Worm (Caenorhabditis elegans): ENCODE results near the gene mrpl-36.
A peak's percentile ranks its signal among the peaks of the same experiment; 100 is the strongest.

The mrpl-36 gene

DNA sequence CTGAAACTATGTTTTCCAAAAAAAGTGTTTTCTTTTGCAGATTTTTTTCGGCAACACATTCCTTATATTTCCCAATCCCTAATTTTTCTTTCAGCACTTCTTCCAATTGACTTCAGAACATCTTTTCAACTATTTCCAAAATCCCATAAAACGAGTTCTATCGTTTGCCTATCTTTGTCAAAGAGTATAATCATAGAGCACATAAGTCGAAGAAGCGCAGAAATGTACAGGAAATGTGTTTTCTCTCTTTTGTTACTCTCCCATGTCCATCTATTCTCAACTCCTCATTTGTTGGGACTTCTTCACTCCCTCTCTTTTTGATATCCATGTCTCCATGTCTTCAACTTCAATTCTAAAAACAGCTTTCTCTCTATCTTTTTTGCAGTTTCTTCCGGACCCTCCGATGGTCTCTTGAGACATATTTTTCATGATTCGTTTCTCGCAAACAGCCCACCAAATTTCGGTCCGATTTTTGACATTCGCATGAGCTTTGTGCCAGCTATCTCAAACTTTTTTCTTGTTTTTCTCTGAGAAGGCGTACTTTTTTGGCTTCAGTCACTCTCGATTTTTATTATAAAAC lies 12.4 kb upstream of the mrpl-36 start, which contains the start of gene twk-48:
Gene twk-48, plus strand, starts transcription at position 530 of the 580 bp plus-strand sequence.
- TF ChIP-seq cnd-1 (tag; optimal IDR thresholded peaks at IDR 0.05), result no peak
- peak; percentile 62 for TF ChIP-seq ces-1 (GFP tag; optimal IDR thresholded peaks at IDR 0.05)

DNA sequence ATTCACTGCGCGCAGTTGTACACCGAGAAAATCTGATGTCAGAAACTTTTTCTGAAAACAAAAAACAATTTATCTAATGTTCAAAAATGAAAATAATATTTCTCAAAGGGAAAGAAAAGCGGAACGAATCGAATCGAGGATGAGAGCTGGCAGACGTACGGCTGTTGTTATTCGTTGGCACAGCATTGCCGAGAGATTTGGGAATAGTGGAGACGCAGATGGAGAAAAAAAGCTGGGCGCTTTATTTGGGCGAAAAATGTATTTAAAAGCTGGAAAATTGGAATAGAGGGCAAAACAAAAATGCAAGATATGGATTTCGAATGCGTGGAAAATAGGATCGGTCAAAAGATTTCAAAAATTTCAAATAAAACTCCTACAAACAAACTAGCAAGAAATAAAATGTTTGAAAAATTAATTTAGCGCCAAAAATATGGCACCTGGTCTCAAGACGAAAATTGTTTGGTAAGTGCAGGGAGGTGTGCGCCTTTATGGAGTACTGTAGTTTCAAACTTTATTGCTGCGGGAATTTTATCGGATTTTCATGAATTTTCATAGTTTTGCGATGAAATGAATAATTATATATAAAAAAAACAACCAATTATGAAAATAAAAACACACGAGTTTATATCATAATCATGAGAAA lies 11.3 kb upstream of the mrpl-36 start, which contains the start of gene gpdh-2:
Gene gpdh-2, minus strand, starts transcription at position 51 of the 643 bp plus-strand sequence.
- TF ChIP-seq hlh-1 (tag; optimal IDR thresholded peaks at IDR 0.05) (peak; percentile 48), mep-1 (tag; optimal IDR thresholded peaks at IDR 0.05) (no peak), unc-120 (tag; optimal IDR thresholded peaks at IDR 0.05; ENCODE audit: poor library complexity, severe bottlenecking) (peak; percentile 53), lsy-2 (tag; optimal IDR thresholded peaks at IDR 0.05) (no peak)

DNA sequence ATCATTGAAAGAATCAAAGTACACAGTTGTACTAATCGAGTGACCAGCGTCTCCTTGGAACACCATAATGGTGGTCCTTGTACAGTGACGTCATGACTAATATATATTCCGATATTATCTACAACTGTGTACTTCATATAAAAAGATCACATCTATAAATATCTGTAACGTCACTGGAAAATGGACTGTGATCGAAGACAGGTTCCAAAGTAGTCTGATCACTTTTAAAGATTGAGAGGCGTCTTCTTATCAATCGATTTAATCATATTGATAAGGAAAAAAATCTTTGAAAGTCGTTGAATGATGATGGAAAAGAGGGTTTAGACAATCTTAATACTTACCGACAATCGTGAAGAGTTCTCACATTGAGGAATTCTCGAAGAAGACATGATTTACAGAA lies 10.1 kb upstream of the mrpl-36 start:
- TF ChIP-seq elt-1 (tag; optimal IDR thresholded peaks at IDR 0.05; ENCODE audit: borderline replicate concordance, insufficient read depth) (peak; percentile 95), nhr-237 (tag; optimal IDR thresholded peaks at IDR 0.05) (no peak)

DNA sequence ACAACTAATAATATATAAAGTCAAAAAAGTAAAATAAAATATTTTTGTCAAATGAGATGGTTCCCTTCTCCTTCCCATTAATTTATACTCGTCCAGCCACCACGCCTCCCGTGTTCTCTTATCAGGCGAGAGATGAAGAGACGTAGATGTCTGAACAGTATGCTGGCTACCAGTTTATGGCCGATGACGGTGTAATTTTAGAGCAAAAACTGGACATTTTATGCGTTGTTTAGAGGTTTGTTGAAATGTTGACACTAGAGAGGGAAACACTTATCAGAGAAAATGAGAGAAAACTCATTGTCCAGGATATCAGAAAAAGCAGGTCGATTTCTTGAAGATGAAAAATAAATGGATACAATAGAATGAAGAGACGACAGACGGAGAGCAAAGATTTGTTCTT lies 9.2 kb upstream of the mrpl-36 start:
- TF ChIP-seq nhr-2 (tag; optimal IDR thresholded peaks at IDR 0.05), result no peak

DNA sequence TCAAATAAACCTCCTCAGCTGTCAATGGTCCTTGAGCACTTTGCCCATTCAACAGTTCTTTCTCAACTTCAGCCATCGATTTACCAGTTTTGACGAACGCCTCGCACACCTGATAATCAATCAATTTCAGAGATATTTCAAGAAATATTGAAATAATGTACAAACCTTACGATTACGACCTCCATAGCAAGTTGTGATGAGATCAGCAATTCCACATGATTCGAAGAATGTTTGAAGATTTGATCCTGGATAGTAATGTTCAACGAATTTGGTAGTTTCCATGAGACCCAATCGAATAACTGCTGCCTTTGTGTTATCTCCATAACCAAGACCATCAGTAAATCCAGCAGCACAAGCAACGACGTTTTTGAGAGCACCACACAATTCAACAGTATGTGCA lies 7.0 kb upstream of the mrpl-36 start:
- TF ChIP-seq ces-1 (GFP tag; optimal IDR thresholded peaks at IDR 0.05) (no peak), mab-5 (tag; optimal IDR thresholded peaks at IDR 0.05) (no peak), blmp-1 (tag; optimal IDR thresholded peaks at IDR 0.05) (no peak), ceh-83 (GFP tag; optimal IDR thresholded peaks at IDR 0.05) (no peak), mep-1 (tag; optimal IDR thresholded peaks at IDR 0.05) (no peak), nhr-28 (tag; optimal IDR thresholded peaks at IDR 0.05) (no peak), lin-13 (tag; optimal IDR thresholded peaks at IDR 0.05) (no peak), ztf-11 (tag; optimal IDR thresholded peaks at IDR 0.05) (no peak), ceh-39 (tag; optimal IDR thresholded peaks at IDR 0.05) (no peak), mls-2 (tag; optimal IDR thresholded peaks at IDR 0.05) (no peak), lsy-2 (tag; optimal IDR thresholded peaks at IDR 0.05) (no peak), pha-4 (tag; optimal IDR thresholded peaks at IDR 0.05) (no peak), nhr-237 (tag; optimal IDR thresholded peaks at IDR 0.05) (no peak)

DNA sequence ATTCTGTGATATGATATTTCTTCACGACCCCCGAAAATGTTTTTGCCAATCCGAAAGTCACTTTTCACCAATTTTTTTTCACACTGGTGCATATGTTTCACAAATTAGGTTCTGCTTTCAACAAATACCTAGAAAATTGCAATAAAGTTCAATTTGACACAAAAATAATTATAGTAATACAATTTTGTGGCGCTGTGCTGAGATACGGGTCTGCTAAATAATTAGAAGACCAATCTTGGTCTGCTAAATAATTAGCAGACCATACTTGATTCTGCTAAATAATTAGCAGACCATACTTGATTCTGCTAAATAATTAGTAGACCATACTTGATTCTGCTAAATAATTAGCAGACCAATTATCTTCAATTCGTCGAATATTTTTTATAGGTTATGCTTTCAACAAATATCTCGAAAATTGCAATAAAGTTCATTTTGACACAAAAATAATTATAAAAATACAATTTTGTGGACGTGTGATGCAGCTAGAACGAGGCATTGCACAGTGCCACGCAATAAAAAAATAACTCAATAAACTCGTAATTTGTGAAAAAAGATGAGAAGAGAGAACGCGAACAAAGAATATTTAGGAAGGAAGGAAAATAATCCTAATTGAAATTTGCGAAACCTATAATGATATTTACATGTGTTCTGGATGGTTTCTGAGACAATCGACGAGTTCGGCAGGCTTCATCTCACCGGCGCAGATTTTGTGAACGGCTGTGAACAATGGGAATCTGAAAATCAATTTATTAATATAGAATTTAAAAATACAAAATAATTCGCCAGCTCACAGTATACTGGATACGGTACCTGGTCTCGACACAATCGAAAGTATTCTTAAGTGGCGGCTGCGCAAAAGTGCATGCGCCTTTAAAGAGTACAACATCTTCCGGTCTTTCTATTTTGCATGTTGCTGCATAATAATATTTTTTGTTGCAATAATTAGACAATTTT lies 6.0 kb upstream of the mrpl-36 start:
- TF ChIP-seq sptf-1 (tag; optimal IDR thresholded peaks at IDR 0.05), result peak; percentile 1
- TF ChIP-seq ceh-43 (GFP tag; optimal IDR thresholded peaks at IDR 0.05), result peak; percentile 75
- no peak for TF ChIP-seq lin-13 (tag; optimal IDR thresholded peaks at IDR 0.05)
- no peak for TF ChIP-seq elt-1 (tag; optimal IDR thresholded peaks at IDR 0.05; ENCODE audit: borderline replicate concordance, insufficient read depth)

DNA sequence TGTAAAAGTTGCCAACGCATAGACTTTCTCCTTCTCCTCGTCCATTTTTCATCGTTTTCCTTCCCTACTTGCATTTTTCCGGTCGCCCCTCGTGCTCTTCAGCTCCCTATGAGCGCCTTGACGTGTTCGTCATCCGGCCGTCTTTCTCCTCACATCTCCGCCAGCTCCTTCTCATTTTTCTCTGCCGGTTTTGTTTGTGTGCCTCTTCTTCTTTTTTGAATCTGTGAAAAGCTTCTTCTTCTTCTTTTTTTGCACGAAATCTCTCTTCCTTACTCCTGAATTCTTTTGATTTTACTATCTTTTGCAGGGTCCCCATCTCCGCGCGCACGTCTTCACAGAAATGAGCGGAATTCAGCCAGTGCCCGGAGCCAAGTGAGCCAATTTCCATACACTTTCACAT lies 3.6 kb upstream of the mrpl-36 start, which contains the start of gene K11H3.3:
Gene K11H3.3, plus strand, starts transcription at position 308 of the 400 bp plus-strand sequence.
- TF ChIP-seq lsy-2 (tag; optimal IDR thresholded peaks at IDR 0.05), result no peak
- TF ChIP-seq hlh-1 (tag; optimal IDR thresholded peaks at IDR 0.05), result no peak
- TF ChIP-seq pha-4 (tag; optimal IDR thresholded peaks at IDR 0.05), result no peak
- TF ChIP-seq nhr-2 (tag; optimal IDR thresholded peaks at IDR 0.05), result no peak
- TF ChIP-seq tbx-8 (GFP tag; optimal IDR thresholded peaks at IDR 0.05), result no peak
- TF ChIP-seq nhr-28 (tag; optimal IDR thresholded peaks at IDR 0.05), result no peak
- no peak for TF ChIP-seq mls-2 (tag; optimal IDR thresholded peaks at IDR 0.05)
- TF ChIP-seq elt-1 (tag; optimal IDR thresholded peaks at IDR 0.05; ENCODE audit: borderline replicate concordance, insufficient read depth), result no peak
- TF ChIP-seq M03D4.4 (tag; optimal IDR thresholded peaks at IDR 0.05), result no peak
- TF ChIP-seq unc-39 (tag; optimal IDR thresholded peaks at IDR 0.05), result no peak
- TF ChIP-seq mep-1 (tag; optimal IDR thresholded peaks at IDR 0.05), result no peak
- no peak for TF ChIP-seq sptf-1 (tag; optimal IDR thresholded peaks at IDR 0.05)
- no peak for TF ChIP-seq sem-2 (GFP tag; optimal IDR thresholded peaks at IDR 0.05)
- no peak for TF ChIP-seq ces-1 (GFP tag; optimal IDR thresholded peaks at IDR 0.05)
- no peak for TF ChIP-seq lin-13 (tag; optimal IDR thresholded peaks at IDR 0.05)
- TF ChIP-seq unc-120 (tag; optimal IDR thresholded peaks at IDR 0.05; ENCODE audit: poor library complexity, severe bottlenecking), result no peak
- TF ChIP-seq cnd-1 (tag; optimal IDR thresholded peaks at IDR 0.05), result no peak
- no peak for TF ChIP-seq bed-3 (GFP tag; optimal IDR thresholded peaks at IDR 0.05)

Measured in whole organism, mixed stage, embryonic.